Worm (Caenorhabditis elegans) whole organism, L1 larva: Measurements from ENCODE around the gene unc-10.
A peak's percentile ranks its signal among the peaks of the same experiment; 100 is the strongest.

ENCODE experiments used
- C04F5.9 ChIP-seq: sonication (generic microtip); optimal IDR thresholded peaks from 2 replicates; lab custom pipeline; 2016; ENCODE audit warnings: missing genetic modification characterization, missing compliant biosample characterization
- C16A3.4 ChIP-seq: fragments of 150-350 bp; optimal IDR thresholded peaks from 2 replicates; lab custom pipeline; 2014; ENCODE audit warnings: missing biosample characterization, missing genetic modification characterization
- C34B4.2 ChIP-seq: sonication (generic microtip); optimal IDR thresholded peaks from 2 replicates; lab custom pipeline; 2017; ENCODE audit warnings: mild to moderate bottlenecking, missing genetic modification characterization, missing compliant biosample characterization
- ceh-82 ChIP-seq, 3 experiments: fragments of 150-350 bp in 1 of 3; sonication (generic microtip) in 2 of 3; optimal IDR thresholded peaks; 2 replicates each; lab custom pipeline; 2014 to 2017; ENCODE audit warnings: missing biosample characterization in 3 of 3, missing genetic modification characterization in 3 of 3
- ceh-88 ChIP-seq: fragments of 200-800 bp; sonication (Bioruptor generic); IDR thresholded peaks from 2 replicates; pipeline ENCODE4 v1.3.6; 2022; ENCODE audit warnings: missing genetic modification characterization, missing compliant biosample characterization
- ceh-90 ChIP-seq: sonication (generic microtip); optimal IDR thresholded peaks from 2 replicates; lab custom pipeline; 2016; ENCODE audit warnings: missing genetic modification characterization, missing compliant biosample characterization
- ces-1 ChIP-seq: fragments of 150-350 bp; optimal IDR thresholded peaks from 2 replicates; lab custom pipeline; 2014; ENCODE audit warnings: missing biosample characterization, missing genetic modification reagents, missing genetic modification characterization
- efl-1 ChIP-seq, 4 experiments: fragments of 150-350 bp; optimal IDR thresholded peaks in 3 of 4; peaks in 1 of 4; 1 replicate in 1 of 4; 2 replicates in 3 of 4; lab custom pipeline; 2014; ENCODE audit warnings: missing biosample characterization in 2 of 4, missing genetic modification characterization in 2 of 4, missing genetic modification reagents in 2 of 4
- egl-13 ChIP-seq: sonication (generic microtip); optimal IDR thresholded peaks from 2 replicates; lab custom pipeline; 2016; ENCODE audit warnings: missing genotype, missing genetic modification reagents, missing genetic modification characterization, missing compliant biosample characterization
- elt-2 ChIP-seq: sonication (generic microtip); optimal IDR thresholded peaks from 2 replicates; lab custom pipeline; 2016; ENCODE audit warnings: missing genetic modification characterization, mild to moderate bottlenecking, inconsistent platforms, missing compliant biosample characterization, missing genetic modification reagents
- elt-3 ChIP-seq, 6 experiments: fragments of 150-350 bp in 1 of 6; sonication (generic microtip); optimal IDR thresholded peaks; 2 replicates each; lab custom pipeline; 2017 to 2018; ENCODE audit warnings: missing biosample characterization in 6 of 6, missing genetic modification characterization in 6 of 6, inconsistent platforms in 1 of 6
- fkh-10 ChIP-seq: sonication (generic microtip); optimal IDR thresholded peaks from 2 replicates; lab custom pipeline; 2017; ENCODE audit warnings: missing biosample characterization, missing genetic modification reagents, missing genetic modification characterization
- fkh-4 ChIP-seq: sonication (generic microtip); optimal IDR thresholded peaks from 2 replicates; lab custom pipeline; 2016; ENCODE audit warnings: missing compliant biosample characterization, missing genetic modification characterization, borderline replicate concordance
- fkh-8 ChIP-seq: sonication (generic microtip); optimal IDR thresholded peaks from 2 replicates; lab custom pipeline; 2016; ENCODE audit warnings: mild to moderate bottlenecking, missing genetic modification characterization, missing compliant biosample characterization
- grh-1 ChIP-seq: fragments of 200-800 bp; sonication (Bioruptor generic); IDR thresholded peaks from 2 replicates; pipeline ENCODE4 v1.3.6; 2022; ENCODE audit warnings: missing genetic modification reagents, missing genetic modification characterization, missing compliant biosample characterization
- hlh-17 ChIP-seq: fragments of 200-800 bp; sonication (Bioruptor generic); optimal IDR thresholded peaks from 2 replicates; lab custom pipeline; 2018; ENCODE audit warnings: missing genetic modification characterization, mild to moderate bottlenecking, missing compliant biosample characterization, moderate library complexity, borderline replicate concordance
- hlh-4 ChIP-seq: sonication (generic microtip); optimal IDR thresholded peaks from 2 replicates; lab custom pipeline; 2016; ENCODE audit warnings: mild to moderate bottlenecking, missing genetic modification characterization, missing compliant biosample characterization
- hpl-2 ChIP-seq: fragments of 150-350 bp; optimal IDR thresholded peaks from 2 replicates; lab custom pipeline; 2014; ENCODE audit warnings: missing biosample characterization, missing genetic modification reagents, missing genetic modification characterization
- irx-1 ChIP-seq: sonication (generic microtip); optimal IDR thresholded peaks from 2 replicates; lab custom pipeline; 2016; ENCODE audit warnings: missing genetic modification characterization, missing compliant biosample characterization
- isw-1 ChIP-seq: fragments of 200-800 bp; sonication (Bioruptor generic); IDR thresholded peaks from 2 replicates; pipeline ENCODE4 v1.3.6; 2022; ENCODE audit warnings: missing genetic modification characterization, missing compliant biosample characterization
- jun-1 ChIP-seq: fragments of 150-350 bp; optimal IDR thresholded peaks from 2 replicates; lab custom pipeline; 2014; ENCODE audit warnings: missing biosample characterization, missing genetic modification reagents, missing genetic modification characterization
- lin-14 ChIP-seq: fragments of 200-800 bp; sonication (Bioruptor generic); optimal IDR thresholded peaks from 2 replicates; lab custom pipeline; 2018; ENCODE audit warnings: mild to moderate bottlenecking, missing genetic modification characterization, moderate library complexity, missing compliant biosample characterization
- lin-15B ChIP-seq: fragments of 150-350 bp; sonication (generic microtip); optimal IDR thresholded peaks from 3 replicates; lab custom pipeline; 2014; ENCODE audit warnings: missing biosample characterization, missing genetic modification characterization
- lin-35 ChIP-seq, 2 experiments: fragments of 150-350 bp; optimal IDR thresholded peaks; 2 replicates each; lab custom pipeline; 2014; ENCODE audit warnings: missing biosample characterization in 2 of 2, missing genetic modification characterization in 2 of 2, missing genetic modification reagents in 2 of 2
- mdl-1 ChIP-seq, 2 experiments: fragments of 150-350 bp; optimal IDR thresholded peaks; 2 replicates each; lab custom pipeline; 2014 to 2017; ENCODE audit warnings: missing biosample characterization in 2 of 2, missing genetic modification characterization in 2 of 2, inconsistent platforms in 1 of 2
- mef-2 ChIP-seq: fragments of 150-350 bp; optimal IDR thresholded peaks from 2 replicates; lab custom pipeline; 2014; ENCODE audit warnings: missing biosample characterization, missing genetic modification characterization
- mep-1 ChIP-seq: fragments of 150-350 bp; optimal IDR thresholded peaks from 2 replicates; lab custom pipeline; 2014; ENCODE audit warnings: missing biosample characterization, missing genetic modification characterization
- nhr-12 ChIP-seq: sonication (generic microtip); optimal IDR thresholded peaks from 2 replicates; lab custom pipeline; 2017; ENCODE audit warnings: missing biosample characterization, missing genetic modification characterization
- nhr-19 ChIP-seq: fragments of 200-800 bp; sonication (Bioruptor generic); conservative IDR thresholded peaks from 2 replicates; pipeline ENCODE4 v1.3.6; 2022; ENCODE audit warnings: missing genetic modification characterization, missing compliant biosample characterization
- nhr-20 ChIP-seq: sonication (generic microtip); optimal IDR thresholded peaks from 2 replicates; lab custom pipeline; 2016; ENCODE audit warnings: mild to moderate bottlenecking, missing genetic modification characterization, missing compliant biosample characterization
- nhr-28 ChIP-seq: fragments of 150-350 bp; optimal IDR thresholded peaks from 2 replicates; lab custom pipeline; 2014; ENCODE audit warnings: missing biosample characterization, missing genetic modification characterization
- nhr-47 ChIP-seq: sonication (generic microtip); optimal IDR thresholded peaks from 2 replicates; lab custom pipeline; 2016; ENCODE audit warnings: mild to moderate bottlenecking, missing genetic modification characterization, moderate library complexity, missing compliant biosample characterization
- nhr-71 ChIP-seq: sonication (generic microtip); optimal IDR thresholded peaks from 2 replicates; lab custom pipeline; 2016; ENCODE audit warnings: mild to moderate bottlenecking, missing genetic modification characterization, moderate library complexity, missing compliant biosample characterization
- nhr-76 ChIP-seq: sonication (generic microtip); optimal IDR thresholded peaks from 2 replicates; lab custom pipeline; 2017; ENCODE audit warnings: missing biosample characterization, missing genetic modification characterization
- nhr-85 ChIP-seq: sonication (generic microtip); peaks from one replicate; lab custom pipeline; 2016; ENCODE audit warnings: missing genetic modification characterization, inconsistent platforms, missing compliant biosample characterization
- nhr-90 ChIP-seq: sonication (generic microtip); optimal IDR thresholded peaks from 2 replicates; lab custom pipeline; 2016; ENCODE audit warnings: mild to moderate bottlenecking, missing genetic modification characterization, missing compliant biosample characterization; ENCODE audit not compliant: poor library complexity
- pqm-1 ChIP-seq: sonication (generic microtip); optimal IDR thresholded peaks from 3 replicates; lab custom pipeline; 2017; ENCODE audit warnings: missing biosample characterization, missing genetic modification characterization
- skn-1 ChIP-seq: fragments of 150-350 bp; optimal IDR thresholded peaks from 2 replicates; lab custom pipeline; 2014; ENCODE audit warnings: missing biosample characterization, missing genetic modification characterization
- snu-23 ChIP-seq: sonication (generic microtip); optimal IDR thresholded peaks from 2 replicates; lab custom pipeline; 2016; ENCODE audit warnings: missing genetic modification characterization, missing compliant biosample characterization
- swsn-7 ChIP-seq: sonication (generic microtip); optimal IDR thresholded peaks from 2 replicates; lab custom pipeline; 2016; ENCODE audit warnings: missing genetic modification characterization, missing compliant biosample characterization
- unc-30 ChIP-seq: sonication (generic microtip); optimal IDR thresholded peaks from 2 replicates; lab custom pipeline; 2017; ENCODE audit warnings: missing biosample characterization, missing genetic modification characterization
- unc-98 ChIP-seq: fragments of 200-800 bp; sonication (Bioruptor generic); IDR thresholded peaks from 2 replicates; pipeline ENCODE4 v1.3.6; 2022; ENCODE audit warnings: missing genetic modification characterization, missing compliant biosample characterization
- vab-15 ChIP-seq: sonication (generic microtip); optimal IDR thresholded peaks from 2 replicates; lab custom pipeline; 2017; ENCODE audit warnings: missing genotype, mild to moderate bottlenecking, missing genetic modification characterization, missing compliant biosample characterization
- xbp-1 ChIP-seq: sonication (generic microtip); optimal IDR thresholded peaks from 2 replicates; lab custom pipeline; 2016; ENCODE audit warnings: missing genetic modification characterization, missing compliant biosample characterization
- zag-1 ChIP-seq: fragments of 150-350 bp; optimal IDR thresholded peaks from 2 replicates; lab custom pipeline; 2014; ENCODE audit warnings: missing biosample characterization, missing genetic modification characterization
- zip-4 ChIP-seq: fragments of 200-800 bp; sonication (Bioruptor generic); optimal IDR thresholded peaks from 2 replicates; lab custom pipeline; 2018; ENCODE audit warnings: mild to moderate bottlenecking, missing genetic modification characterization, moderate library complexity, missing compliant biosample characterization

The unc-10 gene

ce11 chrX:7323604-7324003 is 43.5 kb upstream of the unc-10 start:
- TF ChIP-seq elt-2 (peak; percentile 64), zip-4 (no peak), swsn-7 (tag; lab: Kevin White, UChicago) (no peak), unc-30 (tag; lab: Kevin White, UChicago) (no peak), nhr-19 (peak; percentile 39), snu-23 (GFP tag; lab: Kevin White, UChicago) (peak; percentile 29), elt-3 (tag; optimal IDR thresholded peaks at IDR 0.05; lab: Kevin White, UChicago) (peak in 1 of 6 experiments; percentile 21), nhr-47 (tag; lab: Kevin White, UChicago) (peak; percentile 54), nhr-90 (peak; percentile 37), nhr-85 (tag; lab: Kevin White, UChicago) (peak; percentile 38), mep-1 (tag; lab: Kevin White, UChicago) (peak; percentile 10), efl-1 (optimal IDR thresholded peaks at IDR 0.05; lab: Kevin White, UChicago) (no peak), efl-1 (GFP tag; optimal IDR thresholded peaks at IDR 0.05 in 1 of 2; lab: Kevin White, UChicago) (peak in 1 of 2 experiments; percentile 73), nhr-71 (tag; lab: Kevin White, UChicago) (peak; percentile 34), lin-14 (GFP tag; lab: Kevin White, UChicago) (peak; percentile 1), lin-35 (GFP tag; optimal IDR thresholded peaks at IDR 0.05; lab: Kevin White, UChicago) (peak in 1 of 2 experiments; percentile 44), ceh-90 (tag; lab: Kevin White, UChicago) (no peak), C34B4.2 (tag; lab: Kevin White, UChicago) (no peak), fkh-8 (peak; percentile 6), nhr-20 (tag; lab: Kevin White, UChicago) (peak; percentile 57), xbp-1 (tag; lab: Kevin White, UChicago) (peak; percentile 13)

ce11 chrX:7322323-7322722 is 42.2 kb upstream of the unc-10 start, which contains the start of gene T08A9.13:
T08A9.13 (minus strand) TSS chrX:7322423.
- no peak for TF ChIP-seq nhr-28 (tag; lab: Kevin White, UChicago)
- no peak for TF ChIP-seq nhr-47 (tag; lab: Kevin White, UChicago)
- TF ChIP-seq C04F5.9 (tag; lab: Kevin White, UChicago), result no peak
- no peak for TF ChIP-seq hpl-2
- no peak for TF ChIP-seq fkh-10 (GFP tag; lab: Kevin White, UChicago)
- TF ChIP-seq ceh-82 (tag; optimal IDR thresholded peaks at IDR 0.05; lab: Kevin White, UChicago), result no peak
- TF ChIP-seq ces-1 (GFP tag; lab: Kevin White, UChicago), result no peak
- no peak for TF ChIP-seq pqm-1 (tag; lab: Kevin White, UChicago)
- TF ChIP-seq mep-1 (tag; lab: Kevin White, UChicago), result no peak
- no peak for TF ChIP-seq hlh-4 (tag; lab: Kevin White, UChicago)
- TF ChIP-seq nhr-85 (tag; lab: Kevin White, UChicago), result no peak
- TF ChIP-seq fkh-4 (tag; lab: Kevin White, UChicago), result no peak
- TF ChIP-seq nhr-20 (tag; lab: Kevin White, UChicago), result no peak
- TF ChIP-seq, all 84 proteins: peak for 0

- TF ChIP-seq mdl-1 (tag; optimal IDR thresholded peaks at IDR 0.05; lab: Kevin White, UChicago), result peak in 1 of 2 experiments; percentile 6
- no peak for TF ChIP-seq nhr-19
- no peak for TF ChIP-seq egl-13 (tag; lab: Kevin White, UChicago)
- no peak for TF ChIP-seq hlh-17 (GFP tag; lab: Kevin White, UChicago)
- TF ChIP-seq ceh-88, result no peak
- peak; percentile 37 for TF ChIP-seq jun-1 (tag; lab: Kevin White, UChicago)
- TF ChIP-seq skn-1, result no peak
- peak; percentile 95 for TF ChIP-seq elt-2
- TF ChIP-seq mep-1 (tag; lab: Kevin White, UChicago), result no peak
- TF ChIP-seq mef-2 (tag; lab: Kevin White, UChicago), result no peak
- peak in 1 of 2 experiments; percentile 56 for TF ChIP-seq lin-35 (GFP tag; optimal IDR thresholded peaks at IDR 0.05; lab: Kevin White, UChicago)
- no peak for TF ChIP-seq swsn-7 (tag; lab: Kevin White, UChicago)
- TF ChIP-seq irx-1 (tag; lab: Kevin White, UChicago), result no peak
- TF ChIP-seq grh-1 (GFP tag; lab: Robert Waterston, UW), result no peak
- no peak for TF ChIP-seq unc-98 (GFP tag; lab: Robert Waterston, UW)
- TF ChIP-seq zag-1 (tag; lab: Kevin White, UChicago), result no peak
- peak; percentile 31 for TF ChIP-seq nhr-90
- TF ChIP-seq nhr-76 (tag; lab: Kevin White, UChicago), result no peak
- TF ChIP-seq vab-15, result no peak
- no peak for TF ChIP-seq C16A3.4 (tag; lab: Kevin White, UChicago)
- TF ChIP-seq lin-14 (GFP tag; lab: Kevin White, UChicago), result peak; percentile 4
- no peak for TF ChIP-seq nhr-12 (tag; lab: Kevin White, UChicago)
- TF ChIP-seq isw-1, result no peak
- no peak for TF ChIP-seq snu-23 (GFP tag; lab: Kevin White, UChicago)
- no peak for TF ChIP-seq nhr-28 (tag; lab: Kevin White, UChicago)
- no peak for TF ChIP-seq lin-15B (tag; lab: Kevin White, UChicago)
- peak; percentile 22 for TF ChIP-seq nhr-20 (tag; lab: Kevin White, UChicago)
Measured at ce11 chrX:7320115-7320711, 40.1 kb upstream of the unc-10 start, which contains the start of gene spp-5. spp-5 (minus strand) TSS chrX:7320354.
